Worm (Caenorhabditis elegans): ENCODE results near the gene srx-21.

Gene srx-21

ce11 chrV:695914-696313, 19.1 kb downstream of the srx-21 start, which contains the start of gene srj-52:
TSS of gene srj-52 (minus strand) at chrV:696014.
- TF ChIP-seq tbx-2 (tag; optimal IDR thresholded peaks at IDR 0.05) = no peak
- no peak for TF ChIP-seq sox-4 (tag; optimal IDR thresholded peaks at IDR 0.05)
- no peak for TF ChIP-seq ttx-3 (tag; optimal IDR thresholded peaks at IDR 0.05)
- no peak for TF ChIP-seq hlh-6 (tag; optimal IDR thresholded peaks at IDR 0.05)
- TF ChIP-seq pag-3 (tag; optimal IDR thresholded peaks at IDR 0.05; ENCODE audit: borderline replicate concordance) = no peak
- TF ChIP-seq C38D4.7 (GFP tag; optimal IDR thresholded peaks at IDR 0.05) = no peak
- TF ChIP-seq K02D7.2 (tag; optimal IDR thresholded peaks at IDR 0.05) = no peak
- no peak for TF ChIP-seq fkh-6 (tag; optimal IDR thresholded peaks at IDR 0.05)
- no peak for TF ChIP-seq hlh-8 (tag; optimal IDR thresholded peaks at IDR 0.05)
- no peak for TF ChIP-seq dve-1 (tag; optimal IDR thresholded peaks at IDR 0.05)
- TF ChIP-seq ceh-2 (tag; optimal IDR thresholded peaks at IDR 0.05) = no peak
- TF ChIP-seq ceh-22 (tag; optimal IDR thresholded peaks at IDR 0.05) = no peak
- TF ChIP-seq tbx-7 (tag; optimal IDR thresholded peaks at IDR 0.05) = no peak
- TF ChIP-seq unc-3 (GFP tag; conservative IDR thresholded peaks at IDR 0.05) = no peak
- TF ChIP-seq unc-3 (tag; optimal IDR thresholded peaks at IDR 0.05) = no peak
- TF ChIP-seq ceh-45 (GFP tag; IDR thresholded peaks at IDR 0.05) = no peak
- TF ChIP-seq mec-3 (tag; optimal IDR thresholded peaks at IDR 0.05; ENCODE audit: borderline replicate concordance) = no peak
- no peak for TF ChIP-seq K09A11.1 (tag; optimal IDR thresholded peaks at IDR 0.05; ENCODE audit: insufficient read depth)
- no peak for TF ChIP-seq ceh-14 (tag; optimal IDR thresholded peaks at IDR 0.05)
- no peak for TF ChIP-seq odd-2 (tag; optimal IDR thresholded peaks at IDR 0.05)
- no peak for TF ChIP-seq ceh-19 (GFP tag; optimal IDR thresholded peaks at IDR 0.05)

ce11 chrV:699051-699450, 22.2 kb downstream of the srx-21 start:
- TF ChIP-seq ceh-2 (tag; optimal IDR thresholded peaks at IDR 0.05) = no peak
- no peak for TF ChIP-seq ref-2 (tag; optimal IDR thresholded peaks at IDR 0.05)
- TF ChIP-seq Y22D7AL.16 (tag; optimal IDR thresholded peaks at IDR 0.05) = no peak
- TF ChIP-seq unc-86 (tag; optimal IDR thresholded peaks at IDR 0.05) = no peak
- TF ChIP-seq sdc-2 (tag; optimal IDR thresholded peaks at IDR 0.05) = no peak
- no peak for TF ChIP-seq hlh-13 (GFP tag; optimal IDR thresholded peaks at IDR 0.05)
- no peak for TF ChIP-seq lin-11 (tag; optimal IDR thresholded peaks at IDR 0.05)
- no peak for TF ChIP-seq ceh-6 (GFP tag; optimal IDR thresholded peaks at IDR 0.05)
- TF ChIP-seq ceh-31 (tag; optimal IDR thresholded peaks at IDR 0.05) = no peak
- no peak for TF ChIP-seq npax-4 (tag; optimal IDR thresholded peaks at IDR 0.05)
- TF ChIP-seq ceh-9 (tag; optimal IDR thresholded peaks at IDR 0.05) = no peak
- TF ChIP-seq pros-1 (tag; optimal IDR thresholded peaks at IDR 0.05) = no peak
- TF ChIP-seq ets-4 (tag; optimal IDR thresholded peaks at IDR 0.05) = no peak
- no peak for TF ChIP-seq hlh-15 (tag; optimal IDR thresholded peaks at IDR 0.05)
- TF ChIP-seq ceh-18 (tag; optimal IDR thresholded peaks at IDR 0.05) = no peak

- TF ChIP-seq elt-4 (tag; optimal IDR thresholded peaks at IDR 0.05) = no peak
- no peak for TF ChIP-seq ceh-24 (tag; optimal IDR thresholded peaks at IDR 0.05)
- no peak for TF ChIP-seq unc-42 (tag; optimal IDR thresholded peaks at IDR 0.05)
These were observed 22.8 kb downstream of the srx-21 start, which contains the start of the genes ugt-29 and srx-5 for ce11 chrV:699489-700129. TSS of gene ugt-29 (minus strand) at chrV:699589. TSS of gene srx-5 (plus strand) at chrV:700079.

ce11 chrV:702260-702659, 25.4 kb downstream of the srx-21 start, which contains the start of gene srbc-37:
TSS of gene srbc-37 (plus strand) at chrV:702560.
- TF ChIP-seq fkh-6 (tag; optimal IDR thresholded peaks at IDR 0.05) (no peak), fkh-10 (GFP tag; optimal IDR thresholded peaks at IDR 0.05) (no peak), K09A11.1 (tag; optimal IDR thresholded peaks at IDR 0.05; ENCODE audit: insufficient read depth) (no peak)
